Fruit fly (Drosophila melanogaster): ENCODE data around the gene CG3603.

- TF ChIP-seq psq (optimal IDR thresholded peaks at IDR 0.05): no peak
- no peak for TF ChIP-seq EcR (GFP tag; optimal IDR thresholded peaks at IDR 0.05)
- TF ChIP-seq CG8478 (optimal IDR thresholded peaks at IDR 0.05): no peak
- no peak for TF ChIP-seq usp (GFP tag; optimal IDR thresholded peaks at IDR 0.05)
- TF ChIP-seq Dll (optimal IDR thresholded peaks at IDR 0.05): no peak
- TF ChIP-seq pan (optimal IDR thresholded peaks at IDR 0.05): no peak
Observed at dm6 chrX:2984902-2985772, 37.3 kb downstream of the CG3603 start.
